Worm (Caenorhabditis elegans): Measurements from ENCODE around the gene mboa-7.

mboa-7 gene

DNA sequence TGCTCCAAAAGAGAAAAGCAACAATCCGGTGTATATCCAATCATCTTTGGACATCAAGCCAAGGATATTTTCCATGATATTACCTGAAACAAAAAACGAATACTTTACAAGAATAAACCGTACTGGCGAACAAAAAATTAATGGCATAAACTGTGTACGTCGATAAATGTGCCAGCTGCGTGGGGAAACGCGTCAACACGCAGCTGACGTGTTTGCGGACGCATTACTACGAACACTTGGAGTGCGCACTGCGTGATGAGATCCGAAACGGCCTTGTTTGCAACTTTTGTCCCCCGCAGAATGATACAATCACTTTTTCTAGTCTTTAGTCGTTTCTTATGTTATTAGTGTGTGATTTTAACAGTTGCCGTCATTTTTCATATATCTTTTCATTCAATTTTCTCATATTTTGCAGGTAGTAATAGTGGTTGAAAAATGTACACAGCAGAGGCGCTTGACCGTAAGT is at the start of gene mboa-7, which contains the start of gene git-1:
Gene mboa-7, minus strand, starts transcription at position 83 of the 466 bp plus-strand sequence.
Gene git-1, plus strand, starts transcription at position 416 of the 466 bp plus-strand sequence.
- TF ChIP-seq dao-5 (tag; optimal IDR thresholded peaks at IDR 0.05): no peak
- TF ChIP-seq W03F9.2 (tag; optimal IDR thresholded peaks at IDR 0.05): no peak
- TF ChIP-seq him-1 (tag; optimal IDR thresholded peaks at IDR 0.05): no peak

DNA sequence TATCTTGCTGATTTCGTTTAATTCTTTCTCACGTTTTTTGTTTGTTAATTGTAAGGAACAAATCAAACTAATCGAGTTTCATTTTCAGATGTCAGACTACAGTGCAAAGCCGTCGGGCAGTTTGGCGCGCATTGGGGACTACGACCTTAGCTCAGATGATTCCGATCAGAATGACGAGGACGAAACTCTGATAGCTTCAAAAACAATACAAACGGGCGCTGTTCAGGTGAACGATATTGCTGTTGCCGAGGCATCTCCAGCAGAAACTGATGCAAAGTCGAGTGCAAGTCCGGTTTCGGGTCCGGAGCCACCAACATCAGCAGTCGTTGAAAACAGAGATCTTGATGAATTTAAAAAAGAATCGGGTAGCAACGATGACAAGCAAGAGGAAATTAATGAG is 44.8 kb upstream of the mboa-7 start, which contains the start of gene bet-2:
Gene bet-2, plus strand, starts transcription at position 89 of the 400 bp plus-strand sequence.
- TF ChIP-seq him-1 (tag; optimal IDR thresholded peaks at IDR 0.05): no peak
- TF ChIP-seq W03F9.2 (tag; optimal IDR thresholded peaks at IDR 0.05): no peak
- TF ChIP-seq dao-5 (tag; optimal IDR thresholded peaks at IDR 0.05): no peak

DNA sequence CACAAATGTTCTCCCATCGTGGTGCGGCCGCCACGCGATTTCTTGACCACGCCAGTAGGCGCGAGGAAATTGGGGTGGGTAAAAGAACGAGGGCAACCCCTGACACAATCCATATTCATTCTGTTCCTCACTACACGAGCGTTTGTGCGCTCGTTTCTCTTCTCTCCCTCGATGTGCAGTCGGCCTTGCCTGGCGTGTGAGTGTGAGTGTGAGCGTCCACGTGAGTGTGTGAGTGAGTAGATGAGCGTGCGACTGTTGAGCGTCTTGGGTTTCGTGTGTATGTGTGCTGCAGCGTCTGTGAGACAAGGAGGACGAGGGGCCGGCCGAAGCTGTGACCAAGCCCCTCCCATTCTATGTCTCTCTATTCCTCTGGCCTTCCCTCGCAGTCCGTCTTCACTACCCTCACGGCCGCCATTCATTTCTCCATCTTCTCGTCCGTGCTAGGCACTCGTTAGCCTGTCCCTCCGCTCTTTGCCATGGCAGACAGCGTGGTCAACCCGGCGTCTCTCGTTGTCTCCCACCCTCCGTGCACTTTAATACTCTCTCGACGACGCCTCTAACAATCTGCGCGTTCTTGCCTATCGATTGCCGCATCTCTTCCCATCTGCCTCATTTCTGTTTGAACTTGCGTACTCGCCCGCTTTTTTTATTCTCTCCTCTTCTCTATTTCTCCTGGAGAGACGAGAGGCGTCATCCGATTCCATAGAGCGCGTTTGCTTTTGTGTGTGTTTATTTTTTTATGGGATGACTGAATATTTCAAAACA is 44.2 kb upstream of the mboa-7 start:
- peak; percentile 94 for TF ChIP-seq him-1 (tag; optimal IDR thresholded peaks at IDR 0.05)
- TF ChIP-seq dao-5 (tag; optimal IDR thresholded peaks at IDR 0.05): peak; percentile 7
- peak; percentile 82 for TF ChIP-seq W03F9.2 (tag; optimal IDR thresholded peaks at IDR 0.05)

DNA sequence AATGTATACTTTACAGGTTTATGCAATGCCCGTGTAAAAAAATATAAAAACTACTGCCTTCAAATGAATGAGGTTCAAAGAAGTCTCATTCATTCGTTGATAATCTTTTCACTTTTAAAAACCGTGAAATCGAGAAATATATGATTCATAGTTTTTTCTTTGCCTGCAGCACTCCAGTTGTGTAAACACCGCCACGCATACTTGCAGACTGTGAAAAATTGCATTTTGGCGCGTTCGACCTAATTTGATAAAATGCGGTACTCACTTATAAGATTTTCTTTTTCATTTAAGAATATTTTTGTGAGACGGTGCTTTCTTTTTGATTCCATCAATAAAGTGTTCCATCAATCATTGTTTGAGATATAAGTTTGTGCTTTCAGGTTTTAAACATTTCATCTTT is 42.4 kb upstream of the mboa-7 start:
- TF ChIP-seq him-1 (tag; optimal IDR thresholded peaks at IDR 0.05): no peak
- no peak for TF ChIP-seq W03F9.2 (tag; optimal IDR thresholded peaks at IDR 0.05)
- no peak for TF ChIP-seq dao-5 (tag; optimal IDR thresholded peaks at IDR 0.05)

DNA sequence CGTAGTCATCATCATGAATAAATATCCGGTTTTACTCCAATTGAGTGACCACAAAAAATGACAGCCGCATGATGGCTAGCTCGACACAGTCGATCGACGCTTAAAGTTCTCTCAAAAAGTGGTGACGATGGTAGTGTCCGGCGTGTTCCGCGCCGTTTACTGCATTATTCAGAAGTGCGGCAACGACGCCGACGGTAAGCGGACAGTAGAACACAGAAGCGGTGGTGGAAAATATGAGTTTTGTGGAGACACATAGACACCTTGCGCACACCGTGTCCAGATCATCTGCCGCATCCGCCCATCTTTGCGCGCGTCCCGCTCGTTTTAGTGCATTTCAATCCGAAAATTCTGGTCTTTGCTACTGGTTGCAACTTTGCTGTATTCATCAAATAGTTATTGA is 34.8 kb upstream of the mboa-7 start, which contains the start of gene F59F5.7:
Gene F59F5.7, plus strand, starts transcription at position 301 of the 400 bp plus-strand sequence.
- no peak for TF ChIP-seq dao-5 (tag; optimal IDR thresholded peaks at IDR 0.05)
- no peak for TF ChIP-seq W03F9.2 (tag; optimal IDR thresholded peaks at IDR 0.05)
- no peak for TF ChIP-seq him-1 (tag; optimal IDR thresholded peaks at IDR 0.05)

DNA sequence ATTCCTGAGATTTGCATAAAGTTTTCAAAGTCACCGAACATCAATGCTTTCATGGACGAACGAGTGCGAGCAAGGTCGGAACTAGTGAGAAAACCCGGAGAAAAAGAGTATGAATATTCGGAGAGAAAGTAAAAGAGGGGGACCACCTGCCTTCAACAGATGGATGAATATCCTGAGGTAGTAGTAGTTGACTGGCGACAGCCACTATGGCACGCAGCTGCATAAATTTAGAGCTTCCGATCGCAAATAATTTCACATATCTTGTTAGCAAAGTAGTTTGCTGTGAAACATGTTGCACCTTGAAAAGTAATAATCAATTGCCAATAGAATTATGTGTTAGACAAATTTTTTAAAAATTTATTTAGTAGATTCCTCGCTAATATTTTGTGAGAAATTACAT is 32.4 kb upstream of the mboa-7 start:
- TF ChIP-seq W03F9.2 (tag; optimal IDR thresholded peaks at IDR 0.05): no peak
- TF ChIP-seq dao-5 (tag; optimal IDR thresholded peaks at IDR 0.05): no peak
- no peak for TF ChIP-seq him-1 (tag; optimal IDR thresholded peaks at IDR 0.05)

DNA sequence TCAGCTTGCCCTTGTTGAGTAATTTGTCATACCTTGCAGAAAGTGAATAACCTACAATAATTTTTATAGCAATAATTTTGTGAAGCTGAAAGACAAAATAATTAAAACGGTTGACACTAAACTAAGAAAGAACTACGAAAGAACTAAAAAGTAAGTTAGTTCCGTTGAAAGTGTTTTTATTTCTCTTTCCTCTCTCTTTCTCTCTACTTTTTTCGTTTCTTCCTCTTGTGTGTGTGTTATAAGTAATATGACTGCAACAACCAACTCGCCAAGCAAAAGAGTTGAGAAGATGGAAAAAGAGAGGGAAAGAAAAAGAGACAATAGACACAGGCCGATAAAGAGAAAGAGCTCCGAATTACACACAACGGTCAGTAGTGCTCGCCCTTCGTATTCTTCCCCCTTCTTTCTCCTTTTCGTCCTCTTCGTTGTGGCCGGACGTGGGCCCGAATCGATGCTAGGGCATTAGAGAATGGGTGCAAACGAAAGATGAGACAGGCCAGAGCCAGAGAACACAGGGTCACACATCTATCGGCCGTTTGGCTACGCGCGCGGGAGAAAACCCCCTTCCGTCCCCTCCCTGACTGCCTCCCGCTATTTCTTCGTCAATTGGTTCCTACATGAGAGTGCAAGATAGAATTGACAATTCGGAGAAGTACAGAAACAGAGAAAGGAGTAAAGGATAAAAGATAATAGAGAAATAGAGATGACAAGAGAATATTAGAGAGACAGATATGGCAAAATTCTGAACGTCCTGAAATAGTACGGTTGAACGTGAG is 31.0 kb upstream of the mboa-7 start, which contains the start of gene syd-2:
Gene syd-2, minus strand, starts transcription at position 51 of the 776 bp plus-strand sequence.
- no peak for TF ChIP-seq W03F9.2 (tag; optimal IDR thresholded peaks at IDR 0.05)
- peak; percentile 87 for TF ChIP-seq him-1 (tag; optimal IDR thresholded peaks at IDR 0.05)
- TF ChIP-seq dao-5 (tag; optimal IDR thresholded peaks at IDR 0.05): peak; percentile 6

DNA sequence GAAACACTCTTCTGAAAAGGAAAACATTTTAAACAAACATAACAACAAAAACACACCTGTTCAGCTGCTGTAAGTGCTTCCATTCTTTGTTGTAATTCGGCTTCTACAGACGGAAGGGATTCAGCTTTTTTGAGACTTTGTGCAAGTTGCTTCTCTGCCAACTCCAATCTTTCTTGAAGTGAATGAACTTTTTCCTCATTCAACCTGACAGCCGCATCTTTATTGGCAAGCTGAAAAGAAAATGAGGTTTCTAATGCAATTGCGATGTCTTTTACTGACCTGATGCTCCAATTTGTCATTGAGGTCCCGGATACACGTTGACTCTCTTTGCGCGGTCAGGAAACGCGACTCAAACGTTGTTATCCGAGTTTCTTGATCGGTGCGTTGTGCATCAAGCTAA is 28.7 kb upstream of the mboa-7 start:
- TF ChIP-seq dao-5 (tag; optimal IDR thresholded peaks at IDR 0.05): no peak
- no peak for TF ChIP-seq W03F9.2 (tag; optimal IDR thresholded peaks at IDR 0.05)
- TF ChIP-seq him-1 (tag; optimal IDR thresholded peaks at IDR 0.05): no peak

DNA sequence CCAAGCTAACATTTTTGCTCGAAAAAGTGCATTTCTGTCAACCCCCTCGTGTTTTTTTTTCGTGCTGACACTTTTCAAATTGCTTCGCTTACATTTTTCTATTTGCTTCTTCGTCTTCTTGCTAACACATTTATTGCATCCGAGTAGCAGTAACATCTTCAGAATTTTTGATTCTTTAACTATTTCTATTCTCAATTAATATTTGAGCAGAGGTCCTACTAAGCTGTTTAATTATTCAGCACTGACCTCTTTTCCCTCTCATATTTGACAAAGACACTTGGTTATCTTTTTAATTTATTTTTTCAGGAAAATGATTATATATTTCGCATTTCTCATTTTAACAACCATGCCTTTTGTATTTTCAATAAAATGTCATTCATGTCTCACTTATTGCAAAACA is 21.4 kb upstream of the mboa-7 start, which contains the start of gene F59F5.5:
Gene F59F5.5, plus strand, starts transcription at position 301 of the 400 bp plus-strand sequence.
- TF ChIP-seq him-1 (tag; optimal IDR thresholded peaks at IDR 0.05): no peak
- TF ChIP-seq dao-5 (tag; optimal IDR thresholded peaks at IDR 0.05): no peak
- no peak for TF ChIP-seq W03F9.2 (tag; optimal IDR thresholded peaks at IDR 0.05)

DNA sequence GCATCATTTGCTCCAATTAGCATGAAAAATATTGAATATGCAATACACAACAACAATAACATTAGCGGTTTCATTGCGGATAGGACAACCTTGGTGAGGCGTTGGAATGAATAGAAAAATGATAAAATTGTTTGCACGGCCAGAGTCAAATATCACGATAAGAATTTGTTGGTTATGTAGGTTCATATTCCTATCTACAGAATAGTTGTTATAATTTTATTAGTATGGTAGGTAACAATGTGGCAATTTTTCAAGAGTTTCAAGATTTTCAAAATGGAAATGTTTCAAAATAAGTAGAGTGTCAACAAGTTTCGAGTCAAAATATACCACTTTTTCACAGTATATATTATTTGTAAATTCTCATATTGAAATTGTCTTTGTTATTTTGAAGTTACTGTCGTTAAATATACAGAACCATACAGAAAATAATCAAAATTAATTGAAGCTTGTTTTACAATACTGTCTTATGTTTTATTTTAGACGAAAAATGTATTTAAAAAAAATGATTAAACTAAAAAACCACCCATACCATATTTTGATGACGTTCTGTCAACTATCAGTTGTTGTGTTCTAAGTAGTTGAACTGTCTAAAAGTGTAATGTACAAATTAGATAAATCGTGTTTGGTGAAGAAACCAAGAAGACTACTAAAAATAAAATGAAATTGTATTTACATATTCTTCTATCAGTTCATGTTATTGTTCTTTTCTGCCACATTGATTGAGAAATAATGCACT is 18.1 kb upstream of the mboa-7 start, which contains the start of the genes F59F5.3 and F59F5.4:
Gene F59F5.3, minus strand, starts transcription at position 101 of the 736 bp plus-strand sequence.
Gene F59F5.4, plus strand, starts transcription at position 686 of the 736 bp plus-strand sequence.
- TF ChIP-seq dao-5 (tag; optimal IDR thresholded peaks at IDR 0.05) (no peak), him-1 (tag; optimal IDR thresholded peaks at IDR 0.05) (no peak), W03F9.2 (tag; optimal IDR thresholded peaks at IDR 0.05) (no peak)

DNA sequence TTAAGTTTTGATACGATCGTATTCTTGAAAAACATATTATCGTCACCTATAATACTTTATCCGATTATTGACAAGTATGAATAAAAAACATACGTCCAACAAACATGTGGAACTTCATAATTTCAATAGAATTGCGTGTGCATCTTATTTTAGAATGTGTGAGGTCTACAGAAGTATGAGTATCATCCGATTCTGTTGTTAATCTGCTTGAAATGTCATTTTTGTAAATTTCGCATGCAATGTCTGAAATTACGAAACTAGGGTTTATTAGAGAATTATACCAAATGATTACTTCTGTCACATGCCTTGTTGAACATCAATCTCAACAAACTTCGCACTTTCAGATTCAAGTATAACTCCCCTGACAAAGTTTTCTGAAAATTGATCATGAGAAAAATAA is 17.4 kb upstream of the mboa-7 start:
- TF ChIP-seq dao-5 (tag; optimal IDR thresholded peaks at IDR 0.05): no peak
- TF ChIP-seq W03F9.2 (tag; optimal IDR thresholded peaks at IDR 0.05): no peak
- TF ChIP-seq him-1 (tag; optimal IDR thresholded peaks at IDR 0.05): no peak

DNA sequence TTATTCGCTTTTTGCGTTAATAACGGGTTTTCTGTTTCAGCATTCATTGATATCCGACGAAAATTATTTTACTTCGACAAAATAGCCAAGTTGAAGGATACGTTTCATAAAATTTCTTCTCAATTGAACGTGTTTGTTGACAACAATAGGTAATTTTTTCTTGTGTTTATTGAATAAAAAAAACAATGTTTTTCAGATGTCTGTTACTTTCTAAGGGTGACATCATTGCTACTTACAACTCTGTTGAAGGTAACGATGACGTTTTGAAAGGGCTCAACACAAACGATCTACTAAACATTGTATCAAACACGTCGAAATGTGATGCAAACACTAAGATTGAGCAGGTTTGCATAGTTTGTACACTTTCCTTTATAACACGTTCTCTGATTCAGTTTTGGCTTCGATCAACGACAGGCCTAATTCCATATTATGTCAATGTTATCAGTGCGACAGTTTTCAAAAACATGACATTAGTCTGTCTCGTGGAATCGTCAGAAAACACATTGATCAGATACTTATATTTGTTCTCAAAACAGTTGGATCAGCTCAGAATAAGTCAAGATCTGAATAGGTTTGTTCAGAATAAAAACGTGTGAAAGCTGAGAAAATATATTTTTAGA is 10.4 kb upstream of the mboa-7 start:
- no peak for TF ChIP-seq W03F9.2 (tag; optimal IDR thresholded peaks at IDR 0.05)
- TF ChIP-seq dao-5 (tag; optimal IDR thresholded peaks at IDR 0.05): no peak
- TF ChIP-seq him-1 (tag; optimal IDR thresholded peaks at IDR 0.05): no peak

All from whole organism, L4/young adult.